Worm (Caenorhabditis elegans): ENCODE measurements around the gene srh-123.

DNA sequence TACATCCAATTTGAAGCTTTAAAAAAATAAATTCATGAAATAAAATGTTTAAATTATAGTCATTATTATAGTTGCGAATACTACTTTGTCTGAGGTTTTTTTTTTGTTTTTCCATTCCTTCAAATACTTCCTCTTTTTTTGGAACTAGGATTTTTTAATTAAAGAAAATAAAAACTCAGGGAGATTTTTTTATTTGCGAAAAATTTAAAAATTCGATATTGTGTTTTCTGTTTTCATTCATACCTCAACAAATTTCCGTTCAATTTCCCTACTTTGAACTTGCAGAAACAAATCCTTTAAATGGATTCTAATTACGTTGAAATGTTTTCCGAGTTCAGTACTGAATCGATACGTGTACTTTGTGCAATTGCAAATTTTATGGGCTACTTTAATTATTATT is 34.7 kb downstream of the srh-123 start, which contains the start of gene srw-32:
- TF ChIP-seq nhr-48 (tag; optimal IDR thresholded peaks at IDR 0.05) (no peak), mdl-1 (tag; optimal IDR thresholded peaks at IDR 0.05) (no peak), unc-39 (tag; optimal IDR thresholded peaks at IDR 0.05) (no peak), mxl-3 (GFP tag; optimal IDR thresholded peaks at IDR 0.05) (no peak), nhr-6 (tag; optimal IDR thresholded peaks at IDR 0.05) (no peak), lin-13 (GFP tag; optimal IDR thresholded peaks at IDR 0.05) (no peak), skn-1 (tag; optimal IDR thresholded peaks at IDR 0.05) (no peak), snpc-4 (tag; optimal IDR thresholded peaks at IDR 0.05) (no peak)

Data from whole organism, L4 larva.